Fruit fly (Drosophila melanogaster): ENCODE measurements around the gene CG33346.

CG33346 gene

DNA sequence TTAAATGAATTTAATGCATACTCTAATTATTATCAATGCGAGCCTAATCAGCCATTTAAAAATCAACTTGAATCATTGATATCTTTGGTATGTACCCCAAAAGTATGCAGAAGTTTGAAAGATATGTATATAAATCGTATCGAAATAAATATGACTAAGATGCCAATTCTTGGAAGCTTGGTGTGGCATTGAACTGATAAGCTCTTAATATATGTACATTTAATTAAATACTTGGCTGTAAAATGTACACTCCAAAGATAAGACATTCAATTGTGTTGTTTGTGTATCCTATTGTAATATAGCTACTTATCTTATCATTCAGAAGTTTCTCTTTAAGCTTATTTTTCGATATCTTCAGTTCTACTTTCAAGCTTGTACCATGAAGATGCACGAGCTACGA lies at the start of gene CG33346:
Gene CG33346, plus strand, starts transcription at position 380 of the 400 bp plus-strand sequence.
- TF ChIP-seq usp (GFP tag; optimal IDR thresholded peaks at IDR 0.05) (no peak), EcR (GFP tag; optimal IDR thresholded peaks at IDR 0.05) (no peak), pan (optimal IDR thresholded peaks at IDR 0.05) (no peak), psq (optimal IDR thresholded peaks at IDR 0.05) (no peak), Dll (optimal IDR thresholded peaks at IDR 0.05) (no peak), CG8478 (optimal IDR thresholded peaks at IDR 0.05) (no peak)

DNA sequence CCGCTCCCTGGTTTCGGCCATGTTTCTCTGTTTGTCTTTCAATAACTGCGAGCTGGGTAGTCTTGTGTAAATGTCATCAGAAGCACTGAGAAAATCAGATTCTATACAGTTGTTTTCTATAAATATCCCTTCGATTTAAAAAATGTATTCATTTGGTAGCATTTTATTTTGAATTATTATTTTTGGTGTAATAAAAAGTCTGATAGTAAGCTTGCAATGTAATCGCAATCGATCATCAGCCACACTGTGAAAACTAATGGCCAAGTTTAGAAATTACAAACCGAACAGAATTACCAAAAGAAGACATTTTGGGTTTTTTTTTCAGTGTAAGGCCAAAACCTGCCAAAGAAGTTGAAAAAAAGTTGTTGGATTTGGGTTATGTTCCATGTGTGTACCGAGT lies 48.2 kb upstream of the CG33346 start:
- TF ChIP-seq usp (GFP tag; optimal IDR thresholded peaks at IDR 0.05) = no peak
- no peak for TF ChIP-seq CG8478 (optimal IDR thresholded peaks at IDR 0.05)
- TF ChIP-seq psq (optimal IDR thresholded peaks at IDR 0.05) = no peak
- no peak for TF ChIP-seq pan (optimal IDR thresholded peaks at IDR 0.05)
- no peak for TF ChIP-seq Dll (optimal IDR thresholded peaks at IDR 0.05)
- no peak for TF ChIP-seq EcR (GFP tag; optimal IDR thresholded peaks at IDR 0.05)

DNA sequence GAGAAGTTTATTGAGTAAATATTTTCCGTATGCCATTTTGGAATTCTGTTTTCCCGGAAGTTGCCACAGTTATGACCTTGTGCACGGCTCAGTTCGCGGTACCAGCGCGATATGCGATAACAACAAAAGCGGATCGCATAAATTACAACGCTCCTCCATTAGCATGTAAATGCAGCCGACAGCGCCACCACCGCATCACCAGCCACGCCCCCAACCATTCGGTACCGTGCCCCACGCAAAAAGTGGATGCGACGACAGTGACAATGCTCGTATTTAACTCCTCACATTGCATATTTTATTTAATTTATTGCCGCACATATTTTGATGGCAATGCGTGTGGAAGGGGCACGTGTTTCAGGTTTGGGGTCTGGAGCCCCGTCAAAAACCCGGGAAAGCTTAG lies 45.9 kb upstream of the CG33346 start:
- TF ChIP-seq pan (optimal IDR thresholded peaks at IDR 0.05) (no peak), Dll (optimal IDR thresholded peaks at IDR 0.05) (no peak), CG8478 (optimal IDR thresholded peaks at IDR 0.05) (no peak)

DNA sequence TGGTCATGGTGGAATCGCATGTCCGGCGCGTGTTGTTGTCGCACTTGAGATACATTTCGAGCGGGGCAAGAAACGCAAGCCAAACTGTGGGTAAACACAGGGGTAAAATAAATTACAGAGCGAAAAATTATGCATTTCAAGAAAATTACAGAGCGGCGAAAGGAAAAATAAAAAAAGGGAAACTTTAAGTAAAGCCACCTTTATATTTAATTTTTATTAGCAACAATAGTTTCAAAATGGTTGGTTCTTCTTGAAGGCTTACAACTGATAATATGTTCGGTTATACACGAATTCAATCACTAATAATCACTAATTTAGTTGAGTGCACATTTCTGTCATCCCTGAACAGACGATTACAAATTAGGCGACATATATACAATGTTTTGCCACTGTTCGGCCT lies 45.5 kb upstream of the CG33346 start:
- TF ChIP-seq EcR (GFP tag; optimal IDR thresholded peaks at IDR 0.05) = no peak

DNA sequence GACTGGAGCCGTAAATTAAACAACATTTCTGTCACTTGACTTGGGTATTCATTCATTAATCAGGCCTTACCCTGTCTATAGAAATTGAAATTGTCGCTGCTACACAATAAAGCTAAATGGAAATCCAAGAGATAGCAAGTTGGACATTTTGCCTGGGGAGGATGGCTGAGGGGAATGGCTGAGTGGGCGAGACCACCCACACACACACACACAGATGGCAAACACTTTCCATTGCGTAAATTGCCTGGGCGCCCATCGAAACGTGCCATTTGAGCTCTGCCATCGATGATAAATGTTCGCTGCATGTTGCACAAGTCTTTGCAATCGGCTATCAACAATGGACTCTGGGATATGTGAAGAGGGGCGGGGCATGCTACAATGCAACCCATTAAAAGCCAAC lies 41.8 kb upstream of the CG33346 start:
- no peak for TF ChIP-seq usp (GFP tag; optimal IDR thresholded peaks at IDR 0.05)
- TF ChIP-seq EcR (GFP tag; optimal IDR thresholded peaks at IDR 0.05) = no peak
- TF ChIP-seq CG8478 (optimal IDR thresholded peaks at IDR 0.05) = no peak

DNA sequence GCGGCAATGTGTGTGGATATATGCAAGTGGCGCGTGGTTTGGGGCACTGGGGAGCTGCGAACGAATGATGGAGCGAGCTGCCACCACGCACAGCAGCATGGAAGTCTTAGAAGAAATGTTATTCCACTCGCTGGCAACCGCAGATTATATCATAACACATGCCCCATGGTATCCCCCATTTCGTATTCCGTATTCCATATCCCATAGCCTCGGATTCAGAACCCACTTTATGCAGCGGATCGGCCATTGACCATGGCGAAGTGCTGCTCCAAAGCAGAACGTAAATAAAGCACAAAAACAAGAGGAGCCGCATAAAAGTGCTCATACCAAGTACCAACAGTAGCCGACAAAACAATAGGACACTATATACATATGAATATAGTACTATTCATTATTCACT lies 40.3 kb upstream of the CG33346 start:
- TF ChIP-seq EcR (GFP tag; optimal IDR thresholded peaks at IDR 0.05) (peak in 1 of 2 experiments; percentile 57), pan (optimal IDR thresholded peaks at IDR 0.05) (no peak), CG8478 (optimal IDR thresholded peaks at IDR 0.05) (no peak), psq (optimal IDR thresholded peaks at IDR 0.05) (no peak), Dll (optimal IDR thresholded peaks at IDR 0.05) (no peak), usp (GFP tag; optimal IDR thresholded peaks at IDR 0.05) (no peak)

DNA sequence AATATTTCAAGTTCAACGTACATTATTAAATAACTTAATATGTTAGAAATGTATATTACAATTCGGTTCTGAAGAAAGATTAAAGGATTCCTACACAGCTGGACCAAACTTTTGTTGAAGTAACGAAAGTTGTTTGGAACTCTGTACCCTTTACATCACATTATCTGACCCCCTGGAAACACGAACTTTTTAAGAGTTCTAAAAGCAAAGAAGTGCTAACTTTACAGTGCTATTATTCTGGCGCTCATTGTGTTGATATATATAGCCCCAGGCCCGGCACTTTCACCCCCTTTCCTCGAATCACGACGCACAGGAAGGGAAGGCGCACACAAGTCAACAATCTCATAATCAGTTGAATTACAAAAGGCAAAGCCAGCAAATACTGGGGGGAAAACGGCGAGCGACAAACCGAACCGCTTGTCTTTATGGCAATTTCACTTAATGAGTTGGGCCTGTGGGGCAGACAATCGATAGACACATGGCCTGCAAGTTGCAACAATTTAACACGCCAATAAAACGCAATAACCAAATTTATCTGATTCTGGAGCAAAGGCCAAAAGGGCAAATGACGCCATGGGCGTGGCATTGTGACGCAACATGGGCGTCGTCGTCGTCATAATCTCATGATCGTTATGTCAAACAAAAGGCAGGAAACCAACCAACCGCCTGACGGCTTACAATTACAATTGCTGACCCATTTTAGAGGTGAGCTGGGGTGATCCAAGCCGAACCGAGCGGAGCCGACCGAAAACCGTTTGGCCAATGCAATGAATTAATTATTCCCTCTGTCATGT lies 39.6 kb upstream of the CG33346 start:
- TF ChIP-seq EcR (GFP tag; optimal IDR thresholded peaks at IDR 0.05) (peak in 1 of 2 experiments; percentile 77), psq (optimal IDR thresholded peaks at IDR 0.05) (no peak)

DNA sequence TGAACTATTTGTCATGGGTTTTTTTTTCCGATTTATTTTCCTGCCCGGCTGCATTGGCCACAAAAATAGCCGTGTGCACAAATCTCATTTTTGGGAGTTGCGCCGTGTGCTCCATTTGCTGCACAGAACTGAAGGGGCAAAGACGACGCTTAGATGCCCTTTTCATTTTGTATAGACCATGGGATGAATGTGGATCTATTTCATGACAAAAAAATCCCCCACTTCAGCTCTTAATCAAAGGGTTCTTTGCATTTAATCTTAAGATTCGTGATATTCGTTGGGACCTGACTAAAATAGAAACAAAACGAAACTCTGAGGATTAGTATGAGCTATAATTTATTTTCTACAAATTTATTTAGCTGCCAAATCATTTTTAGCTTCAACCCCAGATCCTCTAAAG lies 38.9 kb upstream of the CG33346 start:
- TF ChIP-seq EcR (GFP tag; optimal IDR thresholded peaks at IDR 0.05) = no peak
- no peak for TF ChIP-seq psq (optimal IDR thresholded peaks at IDR 0.05)
- no peak for TF ChIP-seq Dll (optimal IDR thresholded peaks at IDR 0.05)
- no peak for TF ChIP-seq usp (GFP tag; optimal IDR thresholded peaks at IDR 0.05)
- no peak for TF ChIP-seq pan (optimal IDR thresholded peaks at IDR 0.05)
- no peak for TF ChIP-seq CG8478 (optimal IDR thresholded peaks at IDR 0.05)

DNA sequence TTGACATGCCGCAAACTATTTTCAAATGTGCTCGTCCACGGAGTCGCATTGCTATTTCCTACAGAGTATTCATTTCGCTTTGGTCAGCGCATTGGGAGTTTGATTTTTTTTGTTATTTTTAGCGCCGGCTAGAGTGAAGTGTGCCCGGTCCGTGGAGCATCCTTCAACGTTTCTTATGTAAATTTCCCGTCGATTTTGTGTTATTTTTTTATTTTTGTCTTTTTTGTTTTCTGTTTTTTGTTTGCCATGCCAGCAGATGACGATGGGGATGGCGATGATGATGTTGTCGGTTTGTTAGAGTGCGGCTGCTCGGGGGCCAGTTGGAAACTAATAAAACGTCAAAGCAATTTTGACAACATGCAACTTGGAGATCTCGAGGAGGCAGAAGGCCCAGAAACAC lies 38.2 kb upstream of the CG33346 start:
- TF ChIP-seq CG8478 (optimal IDR thresholded peaks at IDR 0.05) (no peak), pan (optimal IDR thresholded peaks at IDR 0.05) (no peak), EcR (GFP tag; optimal IDR thresholded peaks at IDR 0.05) (no peak), Dll (optimal IDR thresholded peaks at IDR 0.05) (no peak), psq (optimal IDR thresholded peaks at IDR 0.05) (no peak), usp (GFP tag; optimal IDR thresholded peaks at IDR 0.05) (no peak)

DNA sequence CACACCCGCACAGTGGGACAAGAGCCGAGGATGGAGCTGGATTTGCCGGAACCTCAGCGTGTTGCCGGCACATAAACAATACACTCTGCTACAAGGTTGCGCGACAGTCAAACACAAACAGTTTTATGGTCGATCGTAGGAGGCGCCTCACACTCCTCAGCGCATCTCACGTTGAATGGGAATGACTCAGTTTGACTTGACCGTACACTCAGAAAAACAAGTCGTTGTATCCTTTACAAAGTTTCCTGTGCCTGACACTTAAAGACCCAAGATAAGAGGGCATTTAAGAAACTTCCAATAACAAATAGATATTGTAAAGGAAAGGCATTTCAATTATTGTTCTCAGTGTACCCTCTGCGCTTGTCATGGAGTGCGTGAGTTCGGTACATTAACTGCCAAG lies 37.3 kb upstream of the CG33346 start:
- TF ChIP-seq EcR (GFP tag; optimal IDR thresholded peaks at IDR 0.05) = no peak
- no peak for TF ChIP-seq pan (optimal IDR thresholded peaks at IDR 0.05)
- no peak for TF ChIP-seq psq (optimal IDR thresholded peaks at IDR 0.05)
- TF ChIP-seq Dll (optimal IDR thresholded peaks at IDR 0.05) = no peak
- no peak for TF ChIP-seq usp (GFP tag; optimal IDR thresholded peaks at IDR 0.05)
- TF ChIP-seq CG8478 (optimal IDR thresholded peaks at IDR 0.05) = no peak

DNA sequence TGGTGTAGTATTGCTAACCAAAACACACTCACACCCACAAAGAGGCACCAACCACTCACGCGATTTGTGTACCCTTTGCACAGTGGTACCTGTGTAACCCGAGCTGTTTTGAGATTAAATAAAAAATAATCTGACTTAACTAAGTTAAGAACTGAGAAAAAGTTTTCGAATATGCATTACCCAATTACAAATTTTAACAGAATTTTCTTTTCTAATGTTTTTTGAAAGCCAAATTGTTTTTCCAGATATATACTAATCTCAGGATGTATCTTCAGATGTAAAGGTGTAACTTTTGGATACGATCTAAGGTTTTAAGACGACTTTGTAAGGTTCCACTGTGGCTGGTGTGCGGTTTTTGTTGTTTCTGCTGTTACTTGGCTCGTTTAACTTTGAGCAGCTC lies 35.3 kb upstream of the CG33346 start:
- TF ChIP-seq Dll (optimal IDR thresholded peaks at IDR 0.05) (no peak), pan (optimal IDR thresholded peaks at IDR 0.05) (no peak), psq (optimal IDR thresholded peaks at IDR 0.05) (no peak), EcR (GFP tag; optimal IDR thresholded peaks at IDR 0.05) (no peak), usp (GFP tag; optimal IDR thresholded peaks at IDR 0.05) (no peak), CG8478 (optimal IDR thresholded peaks at IDR 0.05) (no peak)

DNA sequence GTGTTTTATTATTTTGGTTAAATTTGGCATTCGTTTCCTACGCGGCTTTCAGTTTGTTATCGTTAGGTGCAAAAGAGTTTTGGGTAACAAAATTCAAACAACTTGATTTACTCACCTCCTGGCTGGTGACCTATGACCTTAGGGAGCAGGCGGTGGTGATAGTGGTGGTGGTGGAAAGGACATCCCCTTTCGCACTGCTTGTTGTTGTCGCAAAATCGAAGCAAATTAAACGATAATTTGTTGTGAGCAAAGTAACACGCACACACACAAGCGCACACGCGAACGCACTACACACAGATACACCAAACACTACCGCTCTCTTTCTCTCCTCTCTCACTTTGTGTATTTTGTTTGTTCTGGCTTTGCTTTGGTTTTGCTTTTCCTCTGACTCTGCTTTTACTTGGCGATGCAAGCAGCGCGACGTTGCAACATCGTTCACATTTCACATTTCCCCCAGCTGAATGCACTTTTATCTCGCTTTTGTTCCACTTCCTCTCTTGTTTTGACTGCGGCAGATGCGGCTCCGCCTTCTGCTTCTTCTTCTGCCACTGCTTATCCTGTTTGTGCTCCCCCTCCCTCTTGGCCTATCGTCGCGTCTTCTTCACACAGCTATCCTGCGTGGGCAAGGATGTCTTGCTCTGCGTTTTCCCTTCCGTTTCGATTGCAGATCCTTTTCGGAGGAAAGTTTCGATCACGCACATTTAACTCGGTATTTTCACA lies 34.6 kb upstream of the CG33346 start:
- TF ChIP-seq Dll (optimal IDR thresholded peaks at IDR 0.05) = peak; percentile 25
- no peak for TF ChIP-seq EcR (GFP tag; optimal IDR thresholded peaks at IDR 0.05)
